Fruit fly (Drosophila melanogaster): ENCODE measurements around the gene sro.

- TF ChIP-seq insv (optimal IDR thresholded peaks at IDR 0.05) (no peak), h (optimal IDR thresholded peaks at IDR 0.05) (no peak), ttk (optimal IDR thresholded peaks at IDR 0.05) (no peak), psq (optimal IDR thresholded peaks at IDR 0.05) (no peak), Sin3A (optimal IDR thresholded peaks at IDR 0.05) (no peak), Myc (optimal IDR thresholded peaks at IDR 0.05) (no peak)
Measured at dm6 chr3R:29794161-29794882, at the start of gene sro.

Data from Kc167 (cell line).